Worm (Caenorhabditis elegans): ENCODE data around the gene nhr-104.
A peak's percentile ranks its signal among the peaks of the same experiment; 100 is the strongest.

The nhr-104 gene

ce11 chrIV:4745422-4745821, 43.1 kb downstream of the nhr-104 start, which contains the start of gene timm-17B.1:
Gene timm-17B.1 (minus strand): TSS chrIV:4745492.
- TF ChIP-seq F13H6.1 (tag; optimal IDR thresholded peaks at IDR 0.05) = peak; percentile 35
- no peak for TF ChIP-seq aly-2 (tag; optimal IDR thresholded peaks at IDR 0.05)
- TF ChIP-seq R02D3.7 (tag; optimal IDR thresholded peaks at IDR 0.05) = peak; percentile 62
- TF ChIP-seq nhr-129 (tag; optimal IDR thresholded peaks at IDR 0.05) = peak; percentile 69
- TF ChIP-seq C34F6.9 (tag; optimal IDR thresholded peaks at IDR 0.05) = peak; percentile 93
- TF ChIP-seq nhr-6 (tag; optimal IDR thresholded peaks at IDR 0.05) = peak; percentile 37
- TF ChIP-seq elt-1 (tag; optimal IDR thresholded peaks at IDR 0.05) = no peak
- no peak for TF ChIP-seq ceh-82 (tag; optimal IDR thresholded peaks at IDR 0.05)
- TF ChIP-seq sma-3 (GFP tag; optimal IDR thresholded peaks at IDR 0.05) = peak; percentile 49
- peak; percentile 74 for TF ChIP-seq crh-2 (tag; optimal IDR thresholded peaks at IDR 0.05)
- TF ChIP-seq skn-1 (tag; optimal IDR thresholded peaks at IDR 0.05) = no peak
- TF ChIP-seq lin-13 (GFP tag; optimal IDR thresholded peaks at IDR 0.05) = peak; percentile 60
- TF ChIP-seq ceh-16 (tag; optimal IDR thresholded peaks at IDR 0.05) = peak; percentile 36
- TF ChIP-seq alr-1 (tag; optimal IDR thresholded peaks at IDR 0.05) = no peak
- no peak for TF ChIP-seq elt-3 (tag; optimal IDR thresholded peaks at IDR 0.05)
- TF ChIP-seq lin-11 (tag; optimal IDR thresholded peaks at IDR 0.05) = no peak
- TF ChIP-seq nhr-12 (tag; optimal IDR thresholded peaks at IDR 0.05) = no peak
- no peak for TF ChIP-seq nhr-237 (tag; optimal IDR thresholded peaks at IDR 0.05)
- no peak for TF ChIP-seq Y55F3AM.14 (GFP tag; optimal IDR thresholded peaks at IDR 0.05)
- TF ChIP-seq snpc-4 (tag; optimal IDR thresholded peaks at IDR 0.05) = peak; percentile 13
- TF ChIP-seq sma-9 (GFP tag; optimal IDR thresholded peaks at IDR 0.05) = peak; percentile 60
- TF ChIP-seq sma-9 (tag; optimal IDR thresholded peaks at IDR 0.05) = no peak
- TF ChIP-seq unc-39 (tag; optimal IDR thresholded peaks at IDR 0.05) = no peak
- peak; percentile 78 for TF ChIP-seq mab-5 (tag; optimal IDR thresholded peaks at IDR 0.05)
- TF ChIP-seq sem-4 (tag; optimal IDR thresholded peaks at IDR 0.05) = no peak
- no peak for TF ChIP-seq zag-1 (tag; optimal IDR thresholded peaks at IDR 0.05)
- no peak for TF ChIP-seq ztf-11 (tag; optimal IDR thresholded peaks at IDR 0.05)
- TF ChIP-seq unc-62 (GFP tag; optimal IDR thresholded peaks at IDR 0.05) = no peak
- peak; percentile 93 to 96 for TF ChIP-seq lsy-2 (tag; optimal IDR thresholded peaks at IDR 0.05)
- TF ChIP-seq nhr-10 (tag; optimal IDR thresholded peaks at IDR 0.05) = no peak
- TF ChIP-seq lin-39 (tag; optimal IDR thresholded peaks at IDR 0.05) = no peak
- peak in 1 of 2 experiments; percentile 9 for TF ChIP-seq mdl-1 (tag; optimal IDR thresholded peaks at IDR 0.05)
- TF ChIP-seq blmp-1 (tag; optimal IDR thresholded peaks at IDR 0.05; ENCODE audit: insufficient read depth) = no peak
- TF ChIP-seq mbf-1 (tag; optimal IDR thresholded peaks at IDR 0.05) = no peak
- no peak for TF ChIP-seq peb-1 (tag; optimal IDR thresholded peaks at IDR 0.05)
- TF ChIP-seq unc-55 (GFP tag; optimal IDR thresholded peaks at IDR 0.05) = peak; percentile 82
- no peak for TF ChIP-seq nhr-11 (tag; optimal IDR thresholded peaks at IDR 0.05)
- TF ChIP-seq nhr-21 (tag; optimal IDR thresholded peaks at IDR 0.05) = peak; percentile 43
- TF ChIP-seq nhr-77 (tag; optimal IDR thresholded peaks at IDR 0.05) = no peak
- TF ChIP-seq ama-1 (optimal IDR thresholded peaks at IDR 0.05) = peak; percentile 27
- TF ChIP-seq gmeb-1 (tag; optimal IDR thresholded peaks at IDR 0.05) = peak; percentile 84
- TF ChIP-seq fos-1 (tag; optimal IDR thresholded peaks at IDR 0.05) = no peak
- no peak for TF ChIP-seq ztf-4 (tag; optimal IDR thresholded peaks at IDR 0.05)
- no peak for TF ChIP-seq nhr-23 (tag; optimal IDR thresholded peaks at IDR 0.05)
- TF ChIP-seq dmd-4 (tag; optimal IDR thresholded peaks at IDR 0.05) = peak; percentile 2
- TF ChIP-seq egl-27 (tag; optimal IDR thresholded peaks at IDR 0.05) = no peak
- peak; percentile 73 for TF ChIP-seq nhr-25 (tag; optimal IDR thresholded peaks at IDR 0.05)
- no peak for TF ChIP-seq ztf-1 (GFP tag; conservative IDR thresholded peaks at IDR 0.05)
- TF ChIP-seq ZK546.5 (tag; optimal IDR thresholded peaks at IDR 0.05) = no peak

Measured in whole organism, L2 larva.